Worm (Caenorhabditis elegans) whole organism, L4 larva: ENCODE data around the gene srlf-11.

Source experiments
- F44E2.7 ChIP-seq: fragments of 200-800 bp; sonication (Bioruptor generic); IDR thresholded peaks from 2 replicates; pipeline ENCODE4 v2.1.2; 2022; ENCODE audit warnings: missing genetic modification characterization, missing compliant biosample characterization
- F49E8.2 ChIP-seq: sonication (generic microtip); optimal IDR thresholded peaks from 2 replicates; lab custom pipeline; 2016; ENCODE audit warnings: missing compliant biosample characterization, mild to moderate bottlenecking, missing genetic modification characterization, borderline replicate concordance
- Y48G9A.11 ChIP-seq: fragments of 200-800 bp; sonication (Bioruptor generic); IDR thresholded peaks from 2 replicates; pipeline ENCODE4 v1.3.6; 2022; ENCODE audit warnings: missing genetic modification reagents, missing genetic modification characterization, missing compliant biosample characterization
- egl-27 ChIP-seq: sonication (generic microtip); optimal IDR thresholded peaks from 3 replicates; lab custom pipeline; 2017; ENCODE audit warnings: missing biosample characterization, missing genetic modification reagents, missing genetic modification characterization
- mdt-29 ChIP-seq: fragments of 200-800 bp; sonication (Bioruptor generic); IDR thresholded peaks from 2 replicates; pipeline ENCODE4 v1.3.6; 2022; ENCODE audit warnings: missing genetic modification reagents, missing genetic modification characterization, missing compliant biosample characterization
- nhr-111 ChIP-seq: fragments of 200-800 bp; sonication (Bioruptor generic); optimal IDR thresholded peaks from 2 replicates; lab custom pipeline; 2018; ENCODE audit warnings: mild to moderate bottlenecking, missing genetic modification characterization, missing compliant biosample characterization
- pqm-1 ChIP-seq: sonication (generic microtip); optimal IDR thresholded peaks from 2 replicates; lab custom pipeline; 2017; ENCODE audit warnings: missing biosample characterization, missing genetic modification characterization
- unc-62 ChIP-seq, 3 experiments: fragments of 150-350 bp in 1 of 3; sonication (generic microtip); optimal IDR thresholded peaks in 2 of 3; peaks in 1 of 3; 1 replicate in 1 of 3; 2 replicates in 2 of 3; lab custom pipeline; 2014 to 2017; ENCODE audit warnings: missing biosample characterization in 3 of 3, missing genetic modification characterization in 3 of 3, missing genetic modification reagents in 3 of 3, missing genotype in 1 of 3
- zip-11 ChIP-seq: fragments of 200-800 bp; sonication (Bioruptor generic); IDR thresholded peaks from 2 replicates; pipeline ENCODE4 v1.3.6; 2022; ENCODE audit warnings: missing genetic modification characterization, missing compliant biosample characterization

DNA sequence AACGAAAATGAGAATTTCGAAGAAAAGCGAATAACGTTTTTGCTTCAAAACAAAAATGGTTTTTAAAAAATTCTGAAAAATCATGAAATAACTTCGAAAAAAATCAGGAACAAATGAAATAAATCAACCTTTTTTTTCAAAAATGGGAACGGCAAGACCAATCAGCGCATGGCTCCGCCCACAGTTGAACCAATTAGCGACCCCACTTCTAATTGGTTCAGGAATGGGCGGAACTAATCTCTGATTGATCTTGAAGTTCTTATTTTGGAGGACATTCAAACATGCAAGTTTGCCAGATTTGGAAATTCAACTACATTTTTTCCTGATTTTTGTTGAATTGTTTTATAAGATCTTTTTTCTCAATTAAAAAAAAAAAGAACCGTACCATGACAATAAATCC is 29.9 kb downstream of the srlf-11 start:
- TF ChIP-seq pqm-1 (no peak), F44E2.7 (GFP tag; lab: Robert Waterston, UW) (no peak), egl-27 (tag; lab: Kevin White, UChicago) (no peak), zip-11 (GFP tag; lab: Robert Waterston, UW) (no peak), mdt-29 (GFP tag; lab: Robert Waterston, UW) (no peak), unc-62 (GFP tag; optimal IDR thresholded peaks at IDR 0.05 in 1 of 2; lab: Kevin White, UChicago) (no peak), unc-62 (tag; optimal IDR thresholded peaks at IDR 0.05; lab: Kevin White, UChicago) (no peak), Y48G9A.11 (GFP tag; lab: Robert Waterston, UW) (no peak), F49E8.2 (tag; lab: Kevin White, UChicago) (no peak), nhr-111 (GFP tag; lab: Kevin White, UChicago) (no peak)
